Fruit fly (Drosophila melanogaster): ENCODE data around the gene CG7988.

DNA sequence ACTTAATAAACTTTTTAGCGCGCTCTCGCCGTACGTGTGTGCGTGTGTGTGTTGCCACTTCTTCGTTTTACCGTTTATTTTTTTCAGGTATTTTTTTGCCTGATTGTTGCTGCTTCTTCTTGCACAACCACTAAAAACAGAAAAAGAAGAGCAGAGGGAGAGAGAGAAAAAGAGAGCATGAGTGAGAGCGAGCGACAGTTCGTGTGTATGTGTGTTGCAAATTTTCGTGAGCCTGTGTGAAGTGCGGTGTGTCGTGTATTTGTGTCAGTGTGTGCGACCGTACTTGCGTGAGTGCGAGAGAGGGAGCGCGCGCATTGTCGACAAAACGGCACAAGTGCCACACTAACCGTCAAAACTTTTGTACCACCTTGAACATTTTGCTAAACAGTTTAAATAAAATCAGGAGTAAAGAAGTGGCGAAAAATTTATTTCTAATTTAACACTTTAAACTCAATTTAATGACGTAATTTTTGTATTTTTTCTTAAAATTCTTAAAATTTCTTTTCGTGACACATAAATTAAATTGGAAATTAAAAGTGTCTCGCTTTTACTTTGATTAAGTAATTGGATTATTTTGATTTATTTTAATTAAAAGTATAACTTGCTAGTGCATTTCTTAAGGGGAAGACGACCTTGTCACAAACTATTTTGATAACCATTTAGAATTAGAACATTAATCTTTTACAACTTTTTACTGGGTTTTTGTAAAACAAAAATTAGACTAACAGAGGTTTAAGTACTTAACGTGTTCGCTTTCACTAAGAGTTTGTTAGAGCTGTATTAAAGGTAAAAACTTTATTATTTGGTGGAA lies 23.1 kb upstream of the CG7988 start:
- TF ChIP-seq run (tag; optimal IDR thresholded peaks at IDR 0.05): no peak
- no peak for TF ChIP-seq CTCF (GFP tag; optimal IDR thresholded peaks at IDR 0.05)
- TF ChIP-seq crc (GFP tag; optimal IDR thresholded peaks at IDR 0.05): no peak

All from whole organism, embryonic.